Fruit fly (Drosophila melanogaster): ENCODE measurements around the gene CG44422.

CG44422 gene

DNA sequence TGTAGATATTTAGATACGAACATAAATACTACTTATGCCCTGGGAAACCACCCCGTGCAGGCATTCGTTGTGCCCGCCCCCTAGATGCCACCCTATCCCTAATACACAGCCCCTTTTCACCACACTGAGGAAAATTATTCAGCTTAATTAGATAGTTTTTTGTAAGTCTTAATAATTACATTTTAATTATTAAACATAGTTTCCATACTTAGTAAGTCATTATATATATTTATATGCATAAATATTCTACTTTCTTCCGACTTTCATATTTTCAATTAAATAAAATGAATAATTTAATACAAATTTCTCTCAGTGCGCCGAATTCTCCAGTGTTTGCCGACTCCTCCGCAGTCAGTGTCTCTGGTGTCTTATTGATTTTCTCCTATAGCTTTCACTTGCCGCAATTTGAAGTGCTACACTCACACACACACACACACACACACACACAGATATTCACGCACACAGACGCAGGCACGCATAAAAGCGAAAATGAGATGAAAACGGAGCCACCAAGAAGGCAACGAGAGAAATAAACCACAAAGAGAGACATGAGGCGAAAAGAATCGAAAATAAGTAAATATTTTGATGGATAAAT is 7.1 kb downstream of the CG44422 start (continued):
- TF ChIP-seq Ssrp (tag; optimal IDR thresholded peaks at IDR 0.05) (no peak), az2 (GFP tag; optimal IDR thresholded peaks at IDR 0.05) (no peak), en (GFP tag; optimal IDR thresholded peaks at IDR 0.05) (no peak), ham (GFP tag; IDR thresholded peaks at IDR 0.05) (no peak), zen2 (GFP tag; IDR thresholded peaks at IDR 0.05; ENCODE audit: partially characterized antibody) (no peak), nerfin-2 (GFP tag; IDR thresholded peaks at IDR 0.05; ENCODE audit: partially characterized antibody) (no peak), sob (GFP tag; IDR thresholded peaks at IDR 0.05) (no peak), sim (GFP tag; IDR thresholded peaks at IDR 0.05) (no peak), CG30431 (GFP tag; optimal IDR thresholded peaks at IDR 0.05) (no peak), Bgb (GFP tag; IDR thresholded peaks at IDR 0.05; ENCODE audit: partially characterized antibody) (no peak), CG31441 (GFP tag; IDR thresholded peaks at IDR 0.05) (0 out of 2 replicates have a peak, but pooled peaks have one; percentile 28), CG11247 (GFP tag; IDR thresholded peaks at IDR 0.05) (no peak), CG15514 (GFP tag; optimal IDR thresholded peaks at IDR 0.05) (peak; percentile 5), Oli (tag; optimal IDR thresholded peaks at IDR 0.05) (no peak), Hr51 (GFP tag; optimal IDR thresholded peaks at IDR 0.05) (peak in 1 of 2 experiments; percentile 31), CG12659 (GFP tag; optimal IDR thresholded peaks at IDR 0.05) (peak; percentile 5), jumu (GFP tag; optimal IDR thresholded peaks at IDR 0.05) (no peak), fu2 (GFP tag; optimal IDR thresholded peaks at IDR 0.05) (no peak), Hmr (GFP tag; optimal IDR thresholded peaks at IDR 0.05) (peak; percentile 56), kah (GFP tag; optimal IDR thresholded peaks at IDR 0.05) (no peak), CG17912 (GFP tag; optimal IDR thresholded peaks at IDR 0.05) (no peak), dati (GFP tag; IDR thresholded peaks at IDR 0.05) (no peak), gem (tag; optimal IDR thresholded peaks at IDR 0.05) (peak; percentile 52), HLH3B (GFP tag; IDR thresholded peaks at IDR 0.05) (no peak), tgo (GFP tag; IDR thresholded peaks at IDR 0.05) (peak; percentile 33; the same call in 1 of the 3 replicates), emc (GFP tag; optimal IDR thresholded peaks at IDR 0.05) (no peak), BtbVII (GFP tag; optimal IDR thresholded peaks at IDR 0.05) (peak; percentile 8), onecut (GFP tag; IDR thresholded peaks at IDR 0.05) (peak; percentile 64), CG8290 (GFP tag; optimal IDR thresholded peaks at IDR 0.05) (no peak), CG8290 (tag; optimal IDR thresholded peaks at IDR 0.05) (no peak), Xrp1 (GFP tag; IDR thresholded peaks at IDR 0.05) (no peak), Fer3 (tag; optimal IDR thresholded peaks at IDR 0.05) (peak; percentile 10), Dref (GFP tag; IDR thresholded peaks at IDR 0.05) (no peak), CG7839 (tag; optimal IDR thresholded peaks at IDR 0.05) (peak; percentile 53), HLH54F (GFP tag; optimal IDR thresholded peaks at IDR 0.05) (no peak), CG2875 (GFP tag; optimal IDR thresholded peaks at IDR 0.05) (no peak), trh (GFP tag; optimal IDR thresholded peaks at IDR 0.05) (no peak), H15 (GFP tag; IDR thresholded peaks at IDR 0.05) (no peak), Gsc (GFP tag; IDR thresholded peaks at IDR 0.05) (no peak), Sox102F (GFP tag; optimal IDR thresholded peaks at IDR 0.05) (peak; percentile 6), shn (GFP tag; optimal IDR thresholded peaks at IDR 0.05) (no peak), Lim3 (GFP tag; IDR thresholded peaks at IDR 0.05) (no peak), Meics (GFP tag; optimal IDR thresholded peaks at IDR 0.05) (peak; percentile 24), CG6175 (GFP tag; IDR thresholded peaks at IDR 0.05) (no peak), CG3281 (GFP tag; optimal IDR thresholded peaks at IDR 0.05) (peak; percentile 39), jing (GFP tag; optimal IDR thresholded peaks at IDR 0.05) (no peak), E2f2 (GFP tag; IDR thresholded peaks at IDR 0.05) (0 out of 2 replicates have a peak, but pooled peaks have one; percentile 26), row (GFP tag; IDR thresholded peaks at IDR 0.05) (peak; percentile 50), CG33213 (GFP tag; optimal IDR thresholded peaks at IDR 0.05) (no peak), bowl (GFP tag; IDR thresholded peaks at IDR 0.05) (no peak), Oaz (GFP tag; IDR thresholded peaks at IDR 0.05) (no peak)
